Fruit fly (Drosophila melanogaster) whole organism, prepupa: ENCODE data around the gene CG7914.

Experiments used
- CG10631 ChIP-seq: fragments of 200-800 bp; sonication (Bioruptor generic); optimal IDR thresholded peaks from 2 replicates; lab custom pipeline; 2016; ENCODE audit warnings: missing biosample characterization, missing genetic modification characterization
- CG10669 ChIP-seq: fragments of 200-800 bp; sonication (Bioruptor generic); optimal IDR thresholded peaks from 3 replicates; lab custom pipeline; 2018; ENCODE audit warnings: missing biosample characterization, mild to moderate bottlenecking, missing genetic modification characterization, moderate library complexity
- CG11294 ChIP-seq: fragments of 200-800 bp; sonication (Bioruptor generic); IDR thresholded peaks from 2 replicates; pipeline ENCODE4 v1.3.6; 2022; ENCODE audit warnings: missing biosample characterization, missing genetic modification characterization
- CG11902 ChIP-seq: fragments of 200-800 bp; sonication (Bioruptor generic); optimal IDR thresholded peaks from 3 replicates; lab custom pipeline; 2016; ENCODE audit warnings: missing biosample characterization, missing genetic modification characterization
- CG1621 ChIP-seq: fragments of 200-800 bp; sonication (Bioruptor generic); optimal IDR thresholded peaks from 3 replicates; lab custom pipeline; 2018; ENCODE audit warnings: missing biosample characterization, mild to moderate bottlenecking, missing genetic modification characterization
- CG16779 ChIP-seq: fragments of 200-800 bp; sonication (Bioruptor generic); optimal IDR thresholded peaks from 3 replicates; lab custom pipeline; 2017; ENCODE audit warnings: missing biosample characterization, mild to moderate bottlenecking, missing genetic modification characterization
- CG31627 ChIP-seq: fragments of 200-800 bp; sonication (Bioruptor generic); optimal IDR thresholded peaks from 3 replicates; lab custom pipeline; 2016; ENCODE audit warnings: missing biosample characterization, missing genetic modification characterization
- CG32006 ChIP-seq: fragments of 200-800 bp; sonication (Bioruptor generic); optimal IDR thresholded peaks from 3 replicates; lab custom pipeline; 2017; ENCODE audit warnings: missing biosample characterization, mild to moderate bottlenecking, missing genetic modification characterization
- CG34406 ChIP-seq: fragments of 200-800 bp; sonication (Bioruptor generic); optimal IDR thresholded peaks from 3 replicates; lab custom pipeline; 2016; ENCODE audit warnings: missing biosample characterization, missing genetic modification characterization
- CG3919 ChIP-seq: fragments of 200-800 bp; sonication (Bioruptor generic); optimal IDR thresholded peaks from 3 replicates; lab custom pipeline; 2016; ENCODE audit warnings: missing biosample characterization, missing genetic modification characterization
- CG4318 ChIP-seq: fragments of 200-800 bp; sonication (Bioruptor generic); optimal IDR thresholded peaks from 3 replicates; lab custom pipeline; 2017; ENCODE audit warnings: missing biosample characterization, mild to moderate bottlenecking, missing genetic modification characterization
- CG6163 ChIP-seq: fragments of 200-800 bp; sonication (Bioruptor generic); IDR thresholded peaks from 3 replicates; pipeline ENCODE4 v1.3.6; 2022; ENCODE audit warnings: missing biosample characterization, missing genetic modification characterization
- CG6276 ChIP-seq: fragments of 200-800 bp; sonication (Bioruptor generic); optimal IDR thresholded peaks from 2 replicates; lab custom pipeline; 2017; ENCODE audit warnings: missing biosample characterization, mild to moderate bottlenecking, missing genetic modification characterization
- CG6792 ChIP-seq: fragments of 200-800 bp; sonication (Bioruptor generic); optimal IDR thresholded peaks from 3 replicates; lab custom pipeline; 2016; ENCODE audit warnings: missing biosample characterization, missing genetic modification characterization
- CG6808 ChIP-seq: fragments of 200-800 bp; sonication (Bioruptor generic); optimal IDR thresholded peaks from 3 replicates; lab custom pipeline; 2017; ENCODE audit warnings: missing biosample characterization, missing genetic modification characterization, mild to moderate bottlenecking, moderate library complexity, missing genetic modification reagents
- CG6854 ChIP-seq: fragments of 200-800 bp; sonication (Bioruptor generic); optimal IDR thresholded peaks from 2 replicates; lab custom pipeline; 2017; ENCODE audit warnings: missing biosample characterization, mild to moderate bottlenecking, missing genetic modification characterization
- CG7368 ChIP-seq: fragments of 200-800 bp; sonication (Bioruptor generic); optimal IDR thresholded peaks from 3 replicates; lab custom pipeline; 2016; ENCODE audit warnings: missing biosample characterization, missing genetic modification characterization
- CG8119 ChIP-seq: fragments of 200-800 bp; sonication (Bioruptor generic); IDR thresholded peaks from 3 replicates; pipeline ENCODE4 v1.3.6; 2022; ENCODE audit warnings: missing biosample characterization, missing genetic modification characterization
- CG8319 ChIP-seq: fragments of 200-800 bp; sonication (Bioruptor generic); optimal IDR thresholded peaks from 3 replicates; lab custom pipeline; 2016; ENCODE audit warnings: missing biosample characterization, missing genetic modification characterization
- CG8632 ChIP-seq: fragments of 200-800 bp; sonication (Bioruptor generic); optimal IDR thresholded peaks from 3 replicates; lab custom pipeline; 2016; ENCODE audit warnings: missing biosample characterization, missing genetic modification characterization
- CG9139 ChIP-seq: fragments of 200-800 bp; sonication (Bioruptor generic); optimal IDR thresholded peaks from 3 replicates; lab custom pipeline; 2017; ENCODE audit warnings: missing biosample characterization, mild to moderate bottlenecking, missing genetic modification characterization
- Eip75B ChIP-seq: fragments of 200-800 bp; sonication (Bioruptor generic); optimal IDR thresholded peaks from 3 replicates; lab custom pipeline; 2016; ENCODE audit warnings: missing biosample characterization, missing genetic modification characterization
- Eip93F ChIP-seq: fragments of 200-800 bp; sonication (Bioruptor generic); optimal IDR thresholded peaks from 2 replicates; lab custom pipeline; 2016; ENCODE audit warnings: missing biosample characterization, mild to moderate bottlenecking, missing genetic modification characterization
- Ets21C ChIP-seq: fragments of 200-800 bp; sonication (Bioruptor generic); optimal IDR thresholded peaks from 3 replicates; lab custom pipeline; 2016; ENCODE audit warnings: missing biosample characterization, missing genetic modification characterization
- Ets96B ChIP-seq: fragments of 200-800 bp; optimal IDR thresholded peaks from 2 replicates; lab custom pipeline; 2019; ENCODE audit warnings: missing biosample characterization, mild to moderate bottlenecking, missing genetic modification characterization, moderate library complexity
- Gug ChIP-seq: fragments of 200-800 bp; sonication (Bioruptor generic); IDR thresholded peaks from 2 replicates; pipeline ENCODE4 v1.3.6; 2022; ENCODE audit warnings: missing biosample characterization, missing genetic modification characterization
- Hr38 ChIP-seq: sonication (Bioruptor generic); optimal IDR thresholded peaks from 2 replicates; lab custom pipeline; 2016; ENCODE audit warnings: missing biosample characterization, missing genetic modification characterization
- Hr39 ChIP-seq: fragments of 200-800 bp; sonication (Bioruptor generic); optimal IDR thresholded peaks from 2 replicates; lab custom pipeline; 2016; ENCODE audit warnings: missing biosample characterization, missing genetic modification characterization
- Smox ChIP-seq: fragments of 200-800 bp; sonication (Bioruptor generic); optimal IDR thresholded peaks from 3 replicates; lab custom pipeline; 2016; ENCODE audit warnings: missing biosample characterization, missing genetic modification characterization
- Sox102F ChIP-seq: fragments of 200-800 bp; sonication (Bioruptor generic); optimal IDR thresholded peaks from 2 replicates; lab custom pipeline; 2016; ENCODE audit warnings: missing biosample characterization, mild to moderate bottlenecking, missing genetic modification characterization
- Sox14 ChIP-seq: fragments of 200-800 bp; sonication (Bioruptor generic); optimal IDR thresholded peaks from 3 replicates; lab custom pipeline; 2016; ENCODE audit warnings: missing biosample characterization, missing genetic modification characterization
- cyc ChIP-seq: fragments of 200-800 bp; sonication (Bioruptor generic); optimal IDR thresholded peaks from 3 replicates; lab custom pipeline; 2016; ENCODE audit warnings: missing biosample characterization, missing genetic modification characterization
- dac ChIP-seq: fragments of 200-800 bp; sonication (Bioruptor generic); optimal IDR thresholded peaks from 2 replicates; lab custom pipeline; 2017; ENCODE audit warnings: missing biosample characterization, mild to moderate bottlenecking, missing genetic modification characterization
- dsx ChIP-seq: fragments of 200-800 bp; optimal IDR thresholded peaks from 3 replicates; lab custom pipeline; 2019; ENCODE audit warnings: missing biosample characterization, mild to moderate bottlenecking, missing genetic modification characterization, moderate library complexity; ENCODE audit not compliant: poor library complexity, severe bottlenecking
- esn ChIP-seq: fragments of 200-800 bp; sonication (Bioruptor generic); optimal IDR thresholded peaks from 2 replicates; lab custom pipeline; 2016; ENCODE audit warnings: missing biosample characterization, mild to moderate bottlenecking, missing genetic modification characterization, moderate library complexity
- fd85E ChIP-seq: fragments of 200-800 bp; sonication (Bioruptor generic); optimal IDR thresholded peaks from 3 replicates; lab custom pipeline; 2016; ENCODE audit warnings: missing biosample characterization, missing genetic modification characterization
- fkh ChIP-seq: fragments of 200-800 bp; sonication (Bioruptor generic); optimal IDR thresholded peaks from 3 replicates; lab custom pipeline; 2017; ENCODE audit warnings: missing biosample characterization, mild to moderate bottlenecking, missing genetic modification characterization, moderate library complexity
- net ChIP-seq: fragments of 200-800 bp; sonication (Bioruptor generic); optimal IDR thresholded peaks from 3 replicates; lab custom pipeline; 2016; ENCODE audit warnings: missing biosample characterization, missing genetic modification characterization
- pdm3 ChIP-seq: fragments of 200-800 bp; sonication (Bioruptor generic); optimal IDR thresholded peaks from 3 replicates; lab custom pipeline; 2016; ENCODE audit warnings: missing biosample characterization, missing genetic modification characterization
- salr ChIP-seq, 2 experiments: fragments of 200-800 bp; sonication (Bioruptor generic); optimal IDR thresholded peaks; 3 replicates each; lab custom pipeline; 2016 to 2018; ENCODE audit warnings: missing biosample characterization in 2 of 2, missing genetic modification characterization in 2 of 2, mild to moderate bottlenecking in 1 of 2
- spab ChIP-seq: fragments of 200-800 bp; sonication (Bioruptor generic); optimal IDR thresholded peaks from 2 replicates; lab custom pipeline; 2017; ENCODE audit warnings: missing biosample characterization, mild to moderate bottlenecking, missing genetic modification characterization, missing genetic modification reagents
- ss ChIP-seq, 2 experiments: fragments of 200-800 bp; sonication (Bioruptor generic); optimal IDR thresholded peaks; 2 replicates in 1 of 2; 3 replicates in 1 of 2; lab custom pipeline; 2017 to 2018; ENCODE audit warnings: mild to moderate bottlenecking in 2 of 2, missing biosample characterization in 2 of 2, missing genetic modification characterization in 2 of 2, moderate library complexity in 1 of 2
- svp ChIP-seq: fragments of 200-800 bp; sonication (Bioruptor generic); peaks from one replicate; lab custom pipeline; 2016; ENCODE audit warnings: missing biosample characterization, missing genetic modification characterization
- topi ChIP-seq: fragments of 200-800 bp; sonication (Bioruptor generic); optimal IDR thresholded peaks from 3 replicates; lab custom pipeline; 2016; ENCODE audit warnings: missing biosample characterization, missing genetic modification characterization

CG7914 gene

DNA sequence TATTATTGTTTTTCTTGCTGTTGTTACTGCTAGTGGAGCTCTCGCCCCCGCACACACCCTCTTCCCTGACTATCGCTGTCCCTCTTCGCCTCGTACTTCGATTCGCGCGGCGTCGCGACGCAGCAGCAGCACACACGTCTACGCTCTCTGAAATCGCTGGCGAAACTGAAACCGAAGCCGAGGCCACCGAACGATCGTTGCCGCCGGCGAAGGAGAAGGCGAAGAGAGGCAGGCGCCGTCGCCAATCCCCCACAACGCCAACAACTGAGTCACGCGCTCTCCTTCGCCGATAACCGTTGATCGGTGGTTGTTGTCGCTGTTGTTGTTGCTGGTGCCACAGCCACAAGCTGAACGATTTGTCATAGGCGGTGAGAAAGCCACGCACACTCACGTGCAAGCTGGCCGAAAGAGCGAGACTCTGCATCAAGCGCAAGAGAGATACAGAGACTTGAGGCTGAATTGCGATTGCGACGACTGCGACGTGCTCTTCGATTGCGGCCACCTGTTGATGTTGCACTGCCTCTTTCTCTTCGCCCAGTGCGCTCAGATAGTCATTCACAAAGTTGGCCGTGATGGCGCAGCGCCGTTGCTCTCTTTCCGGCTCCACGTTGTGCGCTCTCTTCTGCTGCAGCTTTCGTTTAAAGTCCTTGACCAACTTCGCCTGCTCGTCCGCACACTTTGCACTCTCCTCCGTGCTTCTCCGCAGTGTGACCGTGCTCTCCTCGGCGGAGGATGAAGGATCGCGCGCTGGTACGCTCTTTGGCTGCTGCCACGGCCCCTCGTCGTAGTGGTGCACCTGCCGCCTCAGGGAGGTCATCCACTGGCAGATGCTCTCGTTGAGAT lies 39.7 kb downstream of the CG7914 start (continued):
- no peak; the same call in 1 of the 3 replicates for TF ChIP-seq CG6163 (GFP tag; lab: Robert Waterston, UW)
- TF ChIP-seq dsx (GFP tag; lab: Kevin White, UChicago): peak; percentile 40
- TF ChIP-seq CG4318 (GFP tag; lab: Kevin White, UChicago): no peak
- TF ChIP-seq esn: no peak
- no peak for TF ChIP-seq spab (GFP tag; lab: Kevin White, UChicago)
- peak; percentile 16 for TF ChIP-seq CG9139 (GFP tag; lab: Kevin White, UChicago)
- TF ChIP-seq CG7368 (GFP tag; lab: Kevin White, UChicago): peak; percentile 20
- TF ChIP-seq CG16779 (tag; lab: Kevin White, UChicago): peak; percentile 52
- no peak for TF ChIP-seq Eip93F
- TF ChIP-seq CG10669 (GFP tag; lab: Kevin White, UChicago): no peak
- TF ChIP-seq Eip75B (GFP tag; lab: Kevin White, UChicago): peak; percentile 62
- TF ChIP-seq CG8632: no peak
- TF ChIP-seq svp (GFP tag; lab: Kevin White, UChicago): peak; percentile 94
- TF ChIP-seq CG6854 (GFP tag; lab: Kevin White, UChicago): peak; percentile 49
- peak; percentile 47; the same call in 1 of the 2 replicates for TF ChIP-seq Gug (GFP tag; lab: Robert Waterston, UW)
- TF ChIP-seq CG6276 (GFP tag; lab: Kevin White, UChicago): peak; percentile 41
- TF ChIP-seq salr (GFP tag; optimal IDR thresholded peaks at IDR 0.05; lab: Kevin White, UChicago): no peak
- no peak for TF ChIP-seq Ets96B
- TF ChIP-seq CG8319 (GFP tag; lab: Kevin White, UChicago): no peak
- peak; percentile 29 to 50 for TF ChIP-seq ss (GFP tag; optimal IDR thresholded peaks at IDR 0.05; lab: Kevin White, UChicago)
- no peak for TF ChIP-seq Hr39 (GFP tag; lab: Kevin White, UChicago)
- no peak for TF ChIP-seq CG6792 (GFP tag; lab: Kevin White, UChicago)
- no peak for TF ChIP-seq fd85E (GFP tag; lab: Kevin White, UChicago)
- TF ChIP-seq CG11902 (GFP tag; lab: Kevin White, UChicago): no peak
- peak; percentile 2 for TF ChIP-seq CG3919 (GFP tag; lab: Kevin White, UChicago)
- TF ChIP-seq CG6808 (GFP tag; lab: Kevin White, UChicago): no peak
- TF ChIP-seq Sox14 (GFP tag; lab: Kevin White, UChicago): peak; percentile 9
- no peak for TF ChIP-seq CG32006
- TF ChIP-seq CG11294: no peak
- TF ChIP-seq Sox102F (GFP tag; lab: Kevin White, UChicago): peak; percentile 50
- no peak for TF ChIP-seq CG34406
- TF ChIP-seq, all 60 proteins: peak for 20

DNA sequence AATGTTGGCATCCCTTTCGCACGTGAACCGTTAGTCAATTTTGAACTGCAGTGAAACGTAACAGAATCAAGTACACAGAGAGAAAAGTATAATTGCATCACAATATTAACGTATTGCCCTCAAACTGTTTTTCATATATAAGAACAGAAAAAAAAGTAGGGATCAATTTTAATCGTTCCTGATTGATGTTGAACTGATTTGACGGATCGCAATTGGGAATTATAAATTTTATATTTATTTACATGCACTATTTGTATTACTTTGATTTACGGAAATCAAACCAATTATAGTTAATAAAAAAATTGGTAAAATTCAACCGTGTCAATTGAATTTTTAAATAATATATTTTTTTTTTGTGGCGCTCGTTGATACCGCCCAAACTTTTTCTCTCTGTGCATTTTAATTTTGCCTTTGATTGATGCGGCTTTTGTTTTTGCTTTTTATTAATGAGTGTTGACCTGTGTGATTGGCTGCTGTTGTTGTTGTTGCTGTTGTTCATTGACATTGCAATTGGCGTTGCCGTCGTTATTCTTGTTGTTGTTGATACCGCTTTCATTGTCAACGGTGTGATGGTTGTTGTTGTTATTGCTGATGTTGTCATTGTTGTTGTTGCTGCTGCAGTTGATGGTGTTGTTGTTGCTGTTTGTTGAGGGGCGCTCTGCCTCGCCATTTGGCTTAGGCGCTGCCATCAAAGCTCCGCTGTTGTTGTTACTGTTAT lies 40.5 kb downstream of the CG7914 start:
- TF ChIP-seq cyc (GFP tag; lab: Kevin White, UChicago): peak; percentile 62
- peak; percentile 67 for TF ChIP-seq net
- TF ChIP-seq CG4318 (GFP tag; lab: Kevin White, UChicago): peak; percentile 65
- peak; percentile 39 for TF ChIP-seq CG1621 (tag; lab: Kevin White, UChicago)
- peak; percentile 79 for TF ChIP-seq pdm3
- TF ChIP-seq topi (GFP tag; lab: Kevin White, UChicago): peak; percentile 86
- TF ChIP-seq CG6854 (GFP tag; lab: Kevin White, UChicago): no peak
- peak; percentile 55 for TF ChIP-seq Ets21C (GFP tag; lab: Kevin White, UChicago)
- TF ChIP-seq CG8319 (GFP tag; lab: Kevin White, UChicago): peak; percentile 71
- TF ChIP-seq CG6276 (GFP tag; lab: Kevin White, UChicago): peak; percentile 62
- peak; percentile 77 for TF ChIP-seq CG31627
- no peak for TF ChIP-seq CG16779 (tag; lab: Kevin White, UChicago)
- TF ChIP-seq fkh: no peak
- peak; percentile 85 for TF ChIP-seq CG32006
- TF ChIP-seq Sox102F (GFP tag; lab: Kevin White, UChicago): peak; percentile 75
- peak; percentile 81 for TF ChIP-seq Smox (GFP tag; lab: Kevin White, UChicago)
- no peak for TF ChIP-seq CG9139 (GFP tag; lab: Kevin White, UChicago)
- TF ChIP-seq CG3919 (GFP tag; lab: Kevin White, UChicago): peak; percentile 69
- peak; percentile 77 for TF ChIP-seq CG8119 (GFP tag; lab: Robert Waterston, UW)
- peak; percentile 66 for TF ChIP-seq CG10631 (GFP tag; lab: Kevin White, UChicago)
- TF ChIP-seq salr (GFP tag; optimal IDR thresholded peaks at IDR 0.05; lab: Kevin White, UChicago): peak in 1 of 2 experiments; percentile 62
- TF ChIP-seq Eip75B (GFP tag; lab: Kevin White, UChicago): peak; percentile 60
- TF ChIP-seq Hr38 (GFP tag; lab: Kevin White, UChicago): no peak
- TF ChIP-seq CG11902 (GFP tag; lab: Kevin White, UChicago): peak; percentile 47
- TF ChIP-seq dac (GFP tag; lab: Kevin White, UChicago): peak; percentile 18
- TF ChIP-seq Eip93F: peak; percentile 37
- peak; percentile 84 for TF ChIP-seq esn
- TF ChIP-seq CG7368 (GFP tag; lab: Kevin White, UChicago): peak; percentile 59
